Worm (Caenorhabditis elegans) whole organism, midembryonic: ENCODE data around the gene T07H3.8.
"Not testable (repeated sequence)": the region's sequence is repeated elsewhere in the genome, so short reads cannot be mapped to it uniquely, and the experiment has no call there.

Source experiments
- T22C8.4 ChIP-seq: fragments of 200-800 bp; sonication (Bioruptor generic); IDR thresholded peaks from 2 replicates; pipeline ENCODE4 v1.3.6; 2022; ENCODE audit warnings: missing genetic modification characterization, missing compliant biosample characterization
- cog-1 ChIP-seq: sonication (generic microtip); optimal IDR thresholded peaks from 2 replicates; lab custom pipeline; 2016; ENCODE audit warnings: missing genetic modification characterization, missing compliant biosample characterization
- flt-1 ChIP-seq: fragments of 200-800 bp; sonication (Bioruptor generic); IDR thresholded peaks from 2 replicates; pipeline ENCODE4 v1.3.6; 2022; ENCODE audit warnings: missing genetic modification characterization, missing compliant biosample characterization
- klf-2 ChIP-seq: fragments of 200-800 bp; sonication (Bioruptor generic); conservative IDR thresholded peaks from 2 replicates; pipeline ENCODE4 v1.3.6; 2022; ENCODE audit warnings: missing genetic modification reagents, missing genetic modification characterization, missing compliant biosample characterization
- med-1 ChIP-seq: sonication (generic microtip); optimal IDR thresholded peaks from 2 replicates; lab custom pipeline; 2017; ENCODE audit warnings: missing genetic modification characterization, mild to moderate bottlenecking, missing compliant biosample characterization, antibody characterized with exemption, missing genetic modification reagents; ENCODE audit not compliant: insufficient read depth
- ref-1 ChIP-seq: fragments of 200-800 bp; sonication (Bioruptor generic); conservative IDR thresholded peaks from 2 replicates; pipeline ENCODE4 v1.3.6; 2022; ENCODE audit warnings: missing genetic modification reagents, missing genetic modification characterization, missing compliant biosample characterization
- tab-1 ChIP-seq: fragments of 200-800 bp; sonication (Bioruptor generic); IDR thresholded peaks from 2 replicates; pipeline ENCODE4 v1.3.6; 2022; ENCODE audit warnings: missing genetic modification characterization, missing compliant biosample characterization
- ztf-23 ChIP-seq: fragments of 200-800 bp; sonication (Bioruptor generic); IDR thresholded peaks from 2 replicates; pipeline ENCODE4 v1.3.6; 2022; ENCODE audit warnings: missing genetic modification reagents, missing genetic modification characterization, missing compliant biosample characterization
- ztf-29 ChIP-seq: fragments of 200-800 bp; sonication (Bioruptor generic); IDR thresholded peaks from 2 replicates; pipeline ENCODE4 v1.3.6; 2022; ENCODE audit warnings: missing genetic modification reagents, missing genetic modification characterization, missing compliant biosample characterization

Gene T07H3.8

DNA sequence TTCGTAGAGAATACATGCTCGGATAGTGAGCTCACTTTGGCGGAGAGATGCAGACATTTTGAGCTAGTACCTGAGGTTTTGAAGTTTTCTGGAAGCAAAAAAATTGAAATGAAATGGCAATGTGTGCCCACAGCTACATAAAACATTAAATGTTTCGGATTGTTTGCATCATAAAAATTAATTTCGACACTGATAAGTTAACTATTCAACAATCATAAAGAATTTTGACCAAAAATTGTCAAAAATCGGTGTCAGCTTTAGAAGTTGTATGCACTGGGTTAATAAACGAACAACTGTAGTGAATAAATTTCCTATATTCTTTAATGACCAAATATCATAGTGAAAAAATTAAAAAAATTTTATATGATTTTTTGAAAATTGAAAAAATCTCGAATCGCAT, 32.5 kb downstream of the T07H3.8 start, which contains the start of gene fbxa-166:
TSS of gene fbxa-166 (minus strand) at position 101 of the 400 bp plus-strand sequence.
- TF ChIP-seq ztf-29 (GFP tag; lab: Robert Waterston, UW), result no peak
- no peak for TF ChIP-seq ref-1 (GFP tag; lab: Robert Waterston, UW)
- TF ChIP-seq flt-1, result no peak
- no peak for TF ChIP-seq cog-1 (tag; lab: Kevin White, UChicago)
- TF ChIP-seq med-1, result no peak
- TF ChIP-seq T22C8.4 (GFP tag; lab: Robert Waterston, UW), result no peak
- no peak for TF ChIP-seq klf-2
- TF ChIP-seq tab-1 (GFP tag; lab: Robert Waterston, UW), result no peak
- no peak for TF ChIP-seq ztf-23 (GFP tag; lab: Robert Waterston, UW)

DNA sequence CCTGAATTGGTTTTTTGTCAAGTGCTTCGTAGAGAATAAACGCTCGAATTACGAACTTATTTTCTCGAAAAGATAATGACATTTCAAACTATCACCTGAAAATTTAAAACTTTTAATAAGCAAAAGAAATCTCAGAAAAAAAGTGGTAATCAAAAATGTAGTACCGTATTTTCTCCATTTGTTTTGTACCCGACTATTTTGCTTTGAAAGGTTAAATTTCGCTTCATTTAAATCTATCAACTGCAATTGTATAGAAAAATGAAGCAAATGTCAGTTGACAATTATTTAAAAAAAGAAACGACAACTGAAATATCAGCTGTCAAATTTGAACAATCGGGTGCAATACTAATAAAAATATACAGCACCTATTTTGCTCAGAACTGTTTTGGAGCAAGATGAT, 34.8 kb downstream of the T07H3.8 start, which contains the start of gene fbxa-158:
TSS of gene fbxa-158 (minus strand) at position 101 of the 400 bp plus-strand sequence.
- no peak for TF ChIP-seq T22C8.4 (GFP tag; lab: Robert Waterston, UW)
- TF ChIP-seq cog-1 (tag; lab: Kevin White, UChicago), result no peak
- TF ChIP-seq ref-1 (GFP tag; lab: Robert Waterston, UW), result no peak
- TF ChIP-seq klf-2, result no peak
- no peak for TF ChIP-seq ztf-29 (GFP tag; lab: Robert Waterston, UW)
- TF ChIP-seq med-1, result no peak
- no peak for TF ChIP-seq flt-1
- TF ChIP-seq tab-1 (GFP tag; lab: Robert Waterston, UW), result no peak
- no peak for TF ChIP-seq ztf-23 (GFP tag; lab: Robert Waterston, UW)

DNA sequence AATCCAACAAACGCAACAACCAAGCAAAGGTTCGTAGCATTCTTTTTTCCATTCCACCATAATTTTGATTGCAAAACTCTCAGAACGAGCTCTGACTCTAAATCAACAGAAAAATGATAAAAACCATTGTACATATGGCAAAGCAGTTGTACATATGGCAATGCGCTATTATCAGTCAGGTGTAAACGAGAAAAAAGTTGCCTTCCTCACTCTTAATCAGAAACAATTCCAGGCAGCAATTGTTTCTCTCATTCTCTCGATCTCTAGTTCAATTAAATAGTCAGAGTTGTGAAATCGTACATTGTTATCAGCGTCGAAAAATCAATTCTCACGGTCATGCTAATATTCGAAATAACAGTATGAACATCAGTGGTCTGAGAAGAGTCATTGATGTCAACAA, 35.4 kb downstream of the T07H3.8 start:
- TF ChIP-seq ztf-29 (GFP tag; lab: Robert Waterston, UW), result no peak
- TF ChIP-seq ref-1 (GFP tag; lab: Robert Waterston, UW), result no peak
- no peak for TF ChIP-seq T22C8.4 (GFP tag; lab: Robert Waterston, UW)
- TF ChIP-seq med-1, result no peak
- TF ChIP-seq ztf-23 (GFP tag; lab: Robert Waterston, UW), result no peak

DNA sequence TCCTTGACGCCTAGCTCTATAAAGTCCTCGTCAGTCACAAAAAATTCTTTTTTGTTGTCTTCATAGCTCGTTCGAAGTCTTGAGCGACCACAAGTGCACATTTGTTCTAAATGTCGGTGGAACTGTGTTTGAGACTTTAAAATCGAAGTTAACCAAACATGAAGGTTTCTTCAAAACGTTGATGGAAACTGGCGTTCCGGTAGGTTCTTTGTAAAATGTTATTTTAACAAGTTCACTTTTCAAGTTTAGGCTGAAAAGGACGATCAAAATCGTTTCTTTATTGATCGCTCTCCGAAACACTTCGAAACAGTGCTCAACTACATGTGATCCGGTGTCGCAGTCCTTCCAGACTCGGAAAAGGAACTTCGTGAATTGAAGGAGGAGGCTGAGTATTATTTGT, 38.2 kb downstream of the T07H3.8 start, which contains the start of gene fbxa-160:
TSS of gene fbxa-160 (minus strand) at position 101 of the 400 bp plus-strand sequence.
- no peak for TF ChIP-seq tab-1 (GFP tag; lab: Robert Waterston, UW)
- TF ChIP-seq med-1, result no peak
- TF ChIP-seq cog-1 (tag; lab: Kevin White, UChicago), result no peak
- TF ChIP-seq klf-2, result no peak
- no peak for TF ChIP-seq ztf-29 (GFP tag; lab: Robert Waterston, UW)
- TF ChIP-seq ztf-23 (GFP tag; lab: Robert Waterston, UW), result no peak
- TF ChIP-seq ref-1 (GFP tag; lab: Robert Waterston, UW), result no peak
- TF ChIP-seq T22C8.4 (GFP tag; lab: Robert Waterston, UW), result no peak

DNA sequence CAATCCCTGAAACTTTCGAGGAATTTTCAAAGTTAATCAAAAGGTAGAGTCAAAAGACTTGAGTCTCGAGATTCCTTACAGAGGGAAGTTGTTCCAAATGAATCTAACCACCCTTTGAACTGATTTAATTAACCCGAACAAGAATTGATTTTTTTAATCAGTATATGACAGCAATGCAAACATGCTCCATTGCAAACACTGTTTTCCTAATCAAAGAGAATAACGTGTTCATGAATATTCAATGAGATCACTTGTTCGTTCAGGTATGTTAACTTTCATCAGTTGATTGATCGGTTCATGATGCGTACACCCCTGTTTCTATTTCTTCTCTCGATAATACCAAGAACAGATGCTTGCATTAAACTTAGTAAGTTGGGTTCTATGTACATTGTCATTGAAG, 39.3 kb downstream of the T07H3.8 start, which contains the start of gene C08E3.14:
TSS of gene C08E3.14 (plus strand) at position 301 of the 400 bp plus-strand sequence.
- TF ChIP-seq ztf-29 (GFP tag; lab: Robert Waterston, UW), result no peak

DNA sequence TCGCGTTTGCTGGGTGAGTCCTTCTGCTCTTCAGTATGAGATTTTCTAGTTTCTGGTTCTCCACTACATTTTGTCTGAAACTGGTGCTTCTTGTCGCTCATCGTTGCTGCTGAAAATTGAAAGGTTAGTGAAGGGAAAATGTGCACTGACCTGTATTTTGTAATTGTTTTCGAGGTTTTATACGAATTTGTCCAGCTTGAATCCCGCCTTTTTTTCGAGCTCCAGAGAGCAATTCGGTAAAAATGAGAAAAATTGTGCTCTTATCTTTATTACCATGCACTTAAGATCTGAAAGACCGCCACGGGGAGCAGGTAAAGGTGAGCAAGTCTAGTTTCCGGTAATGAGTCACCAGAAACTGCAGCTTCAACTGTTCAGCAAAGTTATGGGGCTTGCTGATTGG, 41.4 kb downstream of the T07H3.8 start, which contains the start of gene C08E3.15:
TSS of gene C08E3.15 (minus strand) at position 101 of the 400 bp plus-strand sequence.
- TF ChIP-seq cog-1 (tag; lab: Kevin White, UChicago); ref-1 (GFP tag; lab: Robert Waterston, UW); flt-1: not testable (repeated sequence)

DNA sequence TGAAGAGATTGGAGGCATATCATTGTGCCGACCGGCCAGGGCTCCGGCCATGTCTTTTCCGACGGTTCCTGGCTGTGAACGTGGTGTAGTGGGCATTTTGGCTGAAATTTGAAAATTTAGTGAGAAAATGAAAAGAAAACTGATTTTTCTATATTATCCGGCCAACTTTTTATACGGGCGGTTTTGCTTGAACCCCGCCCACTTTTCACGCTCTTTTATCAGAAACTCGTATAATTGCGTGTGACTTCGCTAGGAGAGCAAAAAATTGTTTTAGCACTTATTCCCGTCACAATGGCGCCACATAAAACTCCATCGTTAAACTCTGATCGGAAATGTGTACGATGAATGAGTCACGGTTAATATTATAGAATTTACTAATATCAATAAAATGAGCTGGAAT, 45.8 kb downstream of the T07H3.8 start, which contains the start of gene C08E3.13:
TSS of gene C08E3.13 (minus strand) at position 101 of the 400 bp plus-strand sequence.
- not testable (repeated sequence) for TF ChIP-seq med-1; cog-1 (tag; lab: Kevin White, UChicago); ztf-23 (GFP tag; lab: Robert Waterston, UW)

DNA sequence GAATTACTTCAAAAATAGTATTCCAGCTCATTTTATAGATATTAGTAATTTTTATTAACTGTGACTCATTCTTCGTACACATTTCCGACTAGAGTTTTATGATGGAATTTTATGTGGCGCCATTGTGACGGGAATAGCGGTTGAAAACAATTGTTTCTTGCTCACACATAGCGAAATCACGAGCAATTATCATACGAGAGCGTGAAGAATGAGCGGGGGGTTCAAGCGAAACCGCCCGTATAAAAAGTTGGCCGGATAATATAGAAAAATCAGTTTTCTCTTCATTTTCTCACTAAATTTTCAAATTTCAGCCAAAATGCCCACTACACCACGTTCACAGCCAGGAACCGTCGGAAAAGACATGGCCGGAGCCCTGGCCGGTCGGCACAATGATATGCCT, 47.1 kb downstream of the T07H3.8 start, which contains the start of gene C08E3.1:
TSS of gene C08E3.1 (plus strand) at position 301 of the 400 bp plus-strand sequence.
- TF ChIP-seq ztf-29 (GFP tag; lab: Robert Waterston, UW); flt-1; cog-1 (tag; lab: Kevin White, UChicago): not testable (repeated sequence)

DNA sequence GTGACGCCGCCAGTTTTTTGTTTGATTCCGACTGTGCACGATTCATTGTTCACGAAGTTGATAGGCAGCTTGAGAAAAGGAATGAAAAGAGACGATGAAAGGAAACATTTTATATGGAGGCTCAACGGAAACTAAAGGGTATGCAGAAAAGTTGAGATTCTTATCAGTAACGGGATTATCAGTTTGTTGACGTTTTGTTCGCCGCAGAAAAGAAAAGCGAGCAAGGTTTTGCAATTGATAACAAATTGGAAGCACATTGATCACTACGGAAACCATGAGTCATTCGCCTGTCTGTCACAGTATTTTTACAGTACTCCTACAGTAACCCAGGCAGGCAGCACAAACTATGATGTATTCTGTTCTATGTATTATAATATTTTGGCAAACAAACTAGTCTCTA, 49.6 kb downstream of the T07H3.8 start:
- TF ChIP-seq tab-1 (GFP tag; lab: Robert Waterston, UW) (no peak), flt-1 (no peak), ztf-29 (GFP tag; lab: Robert Waterston, UW) (no peak), cog-1 (tag; lab: Kevin White, UChicago) (no peak), T22C8.4 (GFP tag; lab: Robert Waterston, UW) (no peak), med-1 (no peak), klf-2 (no peak), ztf-23 (GFP tag; lab: Robert Waterston, UW) (no peak), ref-1 (GFP tag; lab: Robert Waterston, UW) (no peak)

DNA sequence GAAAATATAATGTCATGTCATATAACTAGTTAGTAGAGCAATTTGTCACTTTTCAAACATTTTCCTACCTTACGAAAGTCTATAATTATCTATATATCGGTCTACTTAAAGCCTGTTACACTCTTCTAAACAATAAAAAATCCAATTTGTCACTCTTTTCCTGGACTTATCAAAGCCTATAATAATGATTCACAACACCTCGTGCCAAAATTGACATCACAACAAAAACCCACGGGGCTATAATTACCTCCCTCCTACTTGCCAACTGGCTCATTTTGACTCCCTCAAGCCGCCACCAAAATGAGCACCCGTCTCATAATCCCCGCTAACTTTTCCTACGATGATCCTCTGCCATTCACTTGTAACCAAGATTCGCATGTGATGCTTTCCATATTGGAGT, 50.0 kb downstream of the T07H3.8 start, which contains the start of gene srg-20:
TSS of gene srg-20 (plus strand) at position 301 of the 400 bp plus-strand sequence.
- not testable (repeated sequence) for TF ChIP-seq ztf-23 (GFP tag; lab: Robert Waterston, UW); flt-1; tab-1 (GFP tag; lab: Robert Waterston, UW)
